Fruit fly (Drosophila melanogaster) whole organism, embryonic: Measurements from ENCODE around the gene CG15473.
A peak's percentile ranks its signal among the peaks of the same experiment; 100 is the strongest.

ENCODE experiments used
- Antp ChIP-seq: fragments of 200-800 bp; sonication (Bioruptor generic); optimal IDR thresholded peaks from 3 replicates; lab custom pipeline; 2016; ENCODE audit warnings: missing biosample characterization, missing genetic modification characterization
- Atf3 ChIP-seq: fragments of 200-800 bp; sonication (Bioruptor generic); optimal IDR thresholded peaks from 3 replicates; lab custom pipeline; 2016; ENCODE audit warnings: missing biosample characterization, missing genetic modification characterization
- Atf6 ChIP-seq: fragments of 200-800 bp; sonication (Bioruptor generic); IDR thresholded peaks from 2 replicates; pipeline ENCODE4 v1.3.6; 2022; ENCODE audit warnings: missing biosample characterization, missing genetic modification characterization
- C15 ChIP-seq: fragments of 200-800 bp; sonication (Bioruptor generic); IDR thresholded peaks from 3 replicates; pipeline ENCODE4 v1.3.6; 2022; ENCODE audit warnings: missing biosample characterization, missing genetic modification characterization
- CG11456 ChIP-seq: fragments of 200-800 bp; sonication (Bioruptor generic); IDR thresholded peaks from 3 replicates; pipeline ENCODE4 v1.3.6; 2022; ENCODE audit warnings: missing biosample characterization, missing genetic modification characterization
- CG11695 ChIP-seq: fragments of 200-800 bp; sonication (Bioruptor generic); IDR thresholded peaks from 3 replicates; pipeline ENCODE4 v1.3.6; 2022; ENCODE audit warnings: missing biosample characterization, missing genetic modification characterization
- CG12155 ChIP-seq: fragments of 200-800 bp; sonication (Bioruptor generic); optimal IDR thresholded peaks from 3 replicates; lab custom pipeline; 2016; ENCODE audit warnings: missing biosample characterization, missing genetic modification characterization
- CG12236 ChIP-seq: fragments of 200-800 bp; sonication (Bioruptor generic); optimal IDR thresholded peaks from 2 replicates; lab custom pipeline; 2016; ENCODE audit warnings: missing biosample characterization, missing genetic modification characterization
- CG12299 ChIP-seq: fragments of 200-800 bp; sonication (Bioruptor generic); optimal IDR thresholded peaks from 2 replicates; lab custom pipeline; 2018; ENCODE audit warnings: missing biosample characterization, mild to moderate bottlenecking, missing genetic modification characterization
- CG12659 ChIP-seq: fragments of 200-800 bp; sonication (Bioruptor generic); optimal IDR thresholded peaks from 3 replicates; lab custom pipeline; 2017; ENCODE audit warnings: mild to moderate bottlenecking, missing biosample characterization, missing genetic modification reagents, missing genetic modification characterization
- CG13424 ChIP-seq: fragments of 200-800 bp; sonication (Bioruptor generic); optimal IDR thresholded peaks from 2 replicates; lab custom pipeline; 2019; ENCODE audit warnings: missing biosample characterization, mild to moderate bottlenecking, missing genetic modification characterization, moderate library complexity
- CG1647 ChIP-seq: fragments of 200-800 bp; sonication (Bioruptor generic); optimal IDR thresholded peaks from 3 replicates; lab custom pipeline; 2016; ENCODE audit warnings: missing biosample characterization, missing genetic modification characterization
- CG31388 ChIP-seq: fragments of 200-800 bp; sonication (Bioruptor generic); optimal IDR thresholded peaks from 2 replicates; lab custom pipeline; 2016; ENCODE audit warnings: missing biosample characterization, missing genetic modification characterization
- CG31441 ChIP-seq: fragments of 200-800 bp; sonication (Bioruptor generic); IDR thresholded peaks from 2 replicates; pipeline ENCODE4 v1.3.6; 2022; ENCODE audit warnings: missing biosample characterization, missing genetic modification characterization
- CG32772 ChIP-seq: fragments of 200-800 bp; sonication (Bioruptor generic); IDR thresholded peaks from 2 replicates; pipeline ENCODE4 v1.3.6; 2022; ENCODE audit warnings: missing biosample characterization, missing genetic modification characterization
- CG34224 ChIP-seq: fragments of 200-800 bp; sonication (Bioruptor generic); IDR thresholded peaks from 3 replicates; pipeline ENCODE4 v1.3.6; 2022; ENCODE audit warnings: missing biosample characterization, missing genetic modification characterization; ENCODE audit not compliant: partially characterized antibody
- CG4360 ChIP-seq: fragments of 200-800 bp; sonication (Bioruptor generic); IDR thresholded peaks from 2 replicates; pipeline ENCODE4 v1.3.6; 2022; ENCODE audit warnings: missing biosample characterization, missing genetic modification characterization
- CG4854 ChIP-seq: fragments of 200-800 bp; sonication (Bioruptor generic); optimal IDR thresholded peaks from 2 replicates; lab custom pipeline; 2016; ENCODE audit warnings: missing biosample characterization, missing genetic modification characterization, inconsistent platforms
- CG8089 ChIP-seq: fragments of 200-800 bp; sonication (Bioruptor generic); optimal IDR thresholded peaks from 3 replicates; lab custom pipeline; 2016; ENCODE audit warnings: missing biosample characterization, missing genetic modification characterization
- CG8281 ChIP-seq: fragments of 200-800 bp; sonication (Bioruptor generic); optimal IDR thresholded peaks from 2 replicates; lab custom pipeline; 2018; ENCODE audit warnings: missing biosample characterization, mild to moderate bottlenecking, missing genetic modification characterization, moderate library complexity
- Dip2 ChIP-seq: fragments of 200-800 bp; sonication (Bioruptor generic); IDR thresholded peaks from 2 replicates; pipeline ENCODE4 v1.3.6; 2022; ENCODE audit warnings: missing biosample characterization, missing genetic modification characterization
- Dip3 ChIP-seq: fragments of 200-800 bp; sonication (Bioruptor generic); optimal IDR thresholded peaks from 3 replicates; lab custom pipeline; 2016; ENCODE audit warnings: missing biosample characterization, missing genetic modification characterization
- Dref ChIP-seq: fragments of 200-800 bp; sonication (Bioruptor generic); IDR thresholded peaks from 2 replicates; pipeline ENCODE4 v1.3.6; 2022; ENCODE audit warnings: missing biosample characterization, missing genetic modification characterization
- E2f2 ChIP-seq: fragments of 200-800 bp; sonication (Bioruptor generic); IDR thresholded peaks from 2 replicates; pipeline ENCODE4 v1.3.6; 2022; ENCODE audit warnings: missing biosample characterization, missing genetic modification characterization
- Eip74EF ChIP-seq, 2 experiments: fragments of 200-800 bp in 1 of 2; fragments of >200 bp in 1 of 2; sonication (Bioruptor generic) in 1 of 2; optimal IDR thresholded peaks; 2 replicates each; lab custom pipeline; 2017 to 2019; ENCODE audit warnings: missing biosample characterization in 2 of 2, missing genetic modification characterization in 2 of 2, mild to moderate bottlenecking in 1 of 2, moderate library complexity in 1 of 2
- HLH54F ChIP-seq: fragments of 200-800 bp; sonication (Bioruptor generic); optimal IDR thresholded peaks from 3 replicates; lab custom pipeline; 2016; ENCODE audit warnings: missing biosample characterization, missing genetic modification characterization
- HmgZ ChIP-seq: fragments of 200-800 bp; sonication (Bioruptor generic); optimal IDR thresholded peaks from 2 replicates; lab custom pipeline; 2018; ENCODE audit warnings: missing biosample characterization, mild to moderate bottlenecking, missing genetic modification characterization
- Jarid2 ChIP-seq: fragments of 200-800 bp; sonication (Bioruptor generic); optimal IDR thresholded peaks from 3 replicates; lab custom pipeline; 2017; ENCODE audit warnings: mild to moderate bottlenecking, missing biosample characterization, missing genetic modification reagents, missing genetic modification characterization
- Max ChIP-seq: fragments of 200-800 bp; sonication (Bioruptor generic); optimal IDR thresholded peaks from 2 replicates; lab custom pipeline; 2016; ENCODE audit warnings: missing biosample characterization, mild to moderate bottlenecking, missing genetic modification characterization
- Meics ChIP-seq: fragments of 200-800 bp; sonication (Bioruptor generic); optimal IDR thresholded peaks from 2 replicates; lab custom pipeline; 2017; ENCODE audit warnings: missing biosample characterization, mild to moderate bottlenecking, missing genetic modification characterization
- Poxn ChIP-seq: fragments of 200-800 bp; sonication (Bioruptor generic); IDR thresholded peaks from 2 replicates; pipeline ENCODE4 v1.3.6; 2022; ENCODE audit warnings: missing biosample characterization, missing genetic modification characterization
- Ravus ChIP-seq: fragments of 200-800 bp; sonication (Bioruptor generic); IDR thresholded peaks from 2 replicates; pipeline ENCODE4 v1.3.6; 2022; ENCODE audit warnings: missing biosample characterization, missing genetic modification characterization
- Side ChIP-seq: fragments of 200-800 bp; sonication (Bioruptor generic); optimal IDR thresholded peaks from 2 replicates; lab custom pipeline; 2016; ENCODE audit warnings: missing biosample characterization, missing genetic modification characterization
- TFAM ChIP-seq: fragments of 200-800 bp; sonication (Bioruptor generic); optimal IDR thresholded peaks from 2 replicates; lab custom pipeline; 2017; ENCODE audit warnings: missing biosample characterization, missing genetic modification characterization, inconsistent platforms
- Trl ChIP-seq, 3 experiments: fragments of >200 bp in 2 of 3; fragments of 200-800 bp in 1 of 3; sonication (Bioruptor generic) in 1 of 3; optimal IDR thresholded peaks; 2 replicates in 1 of 3; 3 replicates in 2 of 3; lab custom pipeline; 2016 to 2017; ENCODE audit warnings: missing biosample characterization in 1 of 3, missing genetic modification characterization in 1 of 3
- Xrp1 ChIP-seq: fragments of 200-800 bp; sonication (Bioruptor generic); IDR thresholded peaks from 2 replicates; pipeline ENCODE4 v1.3.6; 2022; ENCODE audit warnings: missing biosample characterization, missing genetic modification characterization
- amos ChIP-seq: fragments of 200-800 bp; sonication (Bioruptor generic); IDR thresholded peaks from 2 replicates; pipeline ENCODE4 v1.3.6; 2022; ENCODE audit warnings: missing biosample characterization, missing genetic modification characterization; ENCODE audit not compliant: partially characterized antibody
- dmrt99B ChIP-seq: fragments of 200-800 bp; sonication (Bioruptor generic); optimal IDR thresholded peaks from 2 replicates; lab custom pipeline; 2018; ENCODE audit warnings: missing biosample characterization, mild to moderate bottlenecking, missing genetic modification characterization, moderate library complexity
- esg ChIP-seq: fragments of 200-800 bp; sonication (Bioruptor generic); conservative IDR thresholded peaks from 2 replicates; pipeline ENCODE4 v1.3.6; 2022; ENCODE audit warnings: missing biosample characterization, missing genetic modification characterization
- fu2 ChIP-seq: fragments of 200-800 bp; sonication (Bioruptor generic); optimal IDR thresholded peaks from 2 replicates; lab custom pipeline; 2016; ENCODE audit warnings: missing biosample characterization, missing genetic modification characterization
- inv ChIP-seq: fragments of 200-800 bp; sonication (Bioruptor generic); IDR thresholded peaks from 2 replicates; pipeline ENCODE4 v1.3.6; 2022; ENCODE audit warnings: missing biosample characterization, missing genetic modification characterization; ENCODE audit not compliant: partially characterized antibody
- kay ChIP-seq: fragments of 200-800 bp; sonication (Bioruptor generic); optimal IDR thresholded peaks from 2 replicates; lab custom pipeline; 2016; ENCODE audit warnings: missing biosample characterization, missing genetic modification characterization
- maf-S ChIP-seq: fragments of 200-800 bp; sonication (Bioruptor generic); optimal IDR thresholded peaks from 2 replicates; lab custom pipeline; 2016; ENCODE audit warnings: missing biosample characterization, missing genetic modification characterization
- nau ChIP-seq: fragments of 200-800 bp; sonication (Bioruptor generic); optimal IDR thresholded peaks from 3 replicates; lab custom pipeline; 2017; ENCODE audit warnings: missing biosample characterization, mild to moderate bottlenecking, missing genetic modification characterization, missing genetic modification reagents
- otp ChIP-seq: fragments of 200-800 bp; sonication (Bioruptor generic); IDR thresholded peaks from 3 replicates; pipeline ENCODE4, ENCODE4 v1.3.6; 2022; ENCODE audit warnings: missing biosample characterization, missing genetic modification characterization
- pzg ChIP-seq: fragments of 200-800 bp; sonication (Bioruptor generic); optimal IDR thresholded peaks from 3 replicates; lab custom pipeline; 2018; ENCODE audit warnings: missing biosample characterization, mild to moderate bottlenecking, missing genetic modification characterization, moderate library complexity
- sens ChIP-seq: fragments of 200-800 bp; sonication (Bioruptor generic); peaks from one replicate; lab custom pipeline; 2016; ENCODE audit warnings: missing biosample characterization, missing genetic modification characterization
- sens-2 ChIP-seq: fragments of 200-800 bp; sonication (Bioruptor generic); IDR thresholded peaks from 2 replicates; pipeline ENCODE4 v1.3.6; 2022; ENCODE audit warnings: missing biosample characterization, missing genetic modification characterization
- seq ChIP-seq: fragments of 200-800 bp; sonication (Bioruptor generic); IDR thresholded peaks from 2 replicates; pipeline ENCODE4 v1.3.6; 2022; ENCODE audit warnings: missing biosample characterization, missing genetic modification characterization
- shn ChIP-seq: fragments of 200-800 bp; sonication (Bioruptor generic); optimal IDR thresholded peaks from 3 replicates; lab custom pipeline; 2016; ENCODE audit warnings: missing biosample characterization, missing genetic modification characterization
- vvl ChIP-seq: fragments of 200-800 bp; sonication (Bioruptor generic); IDR thresholded peaks from 2 replicates; pipeline ENCODE4 v1.3.6; 2022; ENCODE audit warnings: missing biosample characterization, missing genetic modification characterization
- zen ChIP-seq: fragments of 200-800 bp; sonication (Bioruptor generic); optimal IDR thresholded peaks from 3 replicates; lab custom pipeline; 2018; ENCODE audit warnings: missing biosample characterization, mild to moderate bottlenecking, missing genetic modification characterization, moderate library complexity

The CG15473 gene

dm6 chrX:4686723-4687122 is 32.4 kb upstream of the CG15473 start, which contains the start of gene Pp2C1 (continued):
- no peak for TF ChIP-seq Max (GFP tag; lab: Kevin White, UChicago)
- no peak for TF ChIP-seq shn (GFP tag; lab: Kevin White, UChicago)
- no peak for TF ChIP-seq fu2
- TF ChIP-seq HmgZ (tag; lab: Kevin White, UChicago), result no peak
- peak; percentile 14 for TF ChIP-seq CG12659 (GFP tag; lab: Kevin White, UChicago)
- TF ChIP-seq kay (GFP tag; lab: Kevin White, UChicago), result no peak
- TF ChIP-seq CG8281 (tag; lab: Kevin White, UChicago), result no peak
- no peak for TF ChIP-seq CG12299 (tag; lab: Kevin White, UChicago)
- no peak for TF ChIP-seq CG12236 (GFP tag; lab: Kevin White, UChicago)
- no peak for TF ChIP-seq CG12155 (GFP tag; lab: Kevin White, UChicago)
- no peak for TF ChIP-seq Poxn (GFP tag; lab: Robert Waterston, UW)
- no peak for TF ChIP-seq sens-2 (GFP tag; lab: Robert Waterston, UW)
- TF ChIP-seq CG11695 (GFP tag; lab: Robert Waterston, UW), result no peak
- TF ChIP-seq CG4854 (GFP tag; lab: Kevin White, UChicago), result no peak
- no peak for TF ChIP-seq E2f2
- TF ChIP-seq CG13424, result no peak
- no peak for TF ChIP-seq Dip2 (GFP tag; lab: Robert Waterston, UW)
- no peak for TF ChIP-seq CG1647 (GFP tag; lab: Kevin White, UChicago)
- TF ChIP-seq seq, result no peak
- TF ChIP-seq CG8089 (GFP tag; lab: Kevin White, UChicago), result no peak
- no peak for TF ChIP-seq CG4360 (GFP tag; lab: Robert Waterston, UW)
- no peak for TF ChIP-seq CG31441
- TF ChIP-seq amos (GFP tag; lab: Robert Waterston, UW), result peak; percentile 87
- TF ChIP-seq nau (GFP tag; lab: Kevin White, UChicago), result no peak
- peak; percentile 23 for TF ChIP-seq vvl (GFP tag; lab: Robert Waterston, UW)
- TF ChIP-seq TFAM (GFP tag; lab: Kevin White, UChicago), result no peak
- no peak for TF ChIP-seq esg (GFP tag; lab: Robert Waterston, UW)
- TF ChIP-seq CG11456 (GFP tag; lab: Robert Waterston, UW), result no peak
- no peak for TF ChIP-seq Jarid2 (GFP tag; lab: Kevin White, UChicago)
- TF ChIP-seq inv (GFP tag; lab: Robert Waterston, UW), result peak; percentile 74
- TF ChIP-seq CG31388 (GFP tag; lab: Kevin White, UChicago), result no peak
- TF ChIP-seq Meics (GFP tag; lab: Kevin White, UChicago), result no peak
- no peak for TF ChIP-seq sens (GFP tag; lab: Kevin White, UChicago)
- TF ChIP-seq Dref (GFP tag; lab: Robert Waterston, UW), result peak; percentile 88
- no peak for TF ChIP-seq Xrp1 (GFP tag; lab: Robert Waterston, UW)
- no peak for TF ChIP-seq Dip3 (GFP tag; lab: Kevin White, UChicago)
- TF ChIP-seq maf-S (GFP tag; lab: Kevin White, UChicago), result no peak
- peak; percentile 51; the same call in 2 of the 3 replicates for TF ChIP-seq CG34224 (GFP tag; lab: Robert Waterston, UW)
- no peak for TF ChIP-seq Atf3
- no peak for TF ChIP-seq Antp (GFP tag; lab: Kevin White, UChicago)
- TF ChIP-seq Trl (optimal IDR thresholded peaks at IDR 0.05; lab: Kevin White, UChicago), result no peak
- TF ChIP-seq Trl (GFP tag; optimal IDR thresholded peaks at IDR 0.05; lab: Kevin White, UChicago), result no peak
- no peak for TF ChIP-seq dmrt99B
- TF ChIP-seq CG32772 (GFP tag; lab: Robert Waterston, UW), result 0 out of 2 replicates have a peak, but pooled peaks have one; percentile 22
- TF ChIP-seq Eip74EF (GFP tag; optimal IDR thresholded peaks at IDR 0.05; lab: Kevin White, UChicago), result no peak
- no peak for TF ChIP-seq C15 (GFP tag; lab: Robert Waterston, UW)
- no peak for TF ChIP-seq HLH54F (GFP tag; lab: Kevin White, UChicago)
- no peak for TF ChIP-seq otp (GFP tag; lab: Robert Waterston, UW)
- TF ChIP-seq Atf6 (GFP tag; lab: Robert Waterston, UW), result no peak
- TF ChIP-seq Side (GFP tag; lab: Kevin White, UChicago), result no peak
- peak; percentile 67 for TF ChIP-seq pzg (GFP tag; lab: Kevin White, UChicago)
- TF ChIP-seq Ravus (GFP tag; lab: Robert Waterston, UW), result no peak
- TF ChIP-seq zen (tag; lab: Kevin White, UChicago), result peak; percentile 24
